Fruit fly (Drosophila melanogaster): ENCODE results near the gene HIP.

DNA sequence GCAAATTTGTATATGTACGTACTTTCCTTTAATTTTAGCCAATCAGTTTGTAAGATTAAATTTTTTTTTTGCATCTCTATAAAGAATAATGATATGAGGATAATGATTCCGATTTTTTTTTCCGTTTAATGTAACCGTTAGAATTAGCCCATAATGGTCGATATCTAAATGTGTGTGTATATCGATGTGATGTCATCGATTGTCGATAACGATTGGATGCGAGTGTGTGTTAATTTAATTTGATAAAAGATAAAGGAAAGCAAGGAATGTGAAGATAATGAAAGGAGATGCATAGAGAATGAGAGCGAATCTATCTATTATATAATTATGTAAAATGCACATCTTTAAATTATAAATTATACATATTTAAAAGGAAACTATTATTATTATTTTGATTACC, 10.5 kb upstream of the HIP start:
- TF ChIP-seq CG6854 (GFP tag; optimal IDR thresholded peaks at IDR 0.05): no peak
- no peak for TF ChIP-seq CG6276 (GFP tag; optimal IDR thresholded peaks at IDR 0.05)
- TF ChIP-seq pdm3 (GFP tag; optimal IDR thresholded peaks at IDR 0.05): no peak
